Worm (Caenorhabditis elegans) whole organism, L1 larva: ENCODE measurements around the gene F29A7.4.

Source experiments
- ama-1 ChIP-seq: fragments of 150-350 bp; optimal IDR thresholded peaks from 2 replicates; lab custom pipeline; 2014
- mdl-1 ChIP-seq, 2 experiments: fragments of 150-350 bp; optimal IDR thresholded peaks; 2 replicates each; lab custom pipeline; 2014 to 2017; ENCODE audit warnings: missing biosample characterization in 2 of 2, missing genetic modification characterization in 2 of 2, inconsistent platforms in 1 of 2

ce11 chrII:2766331-2766730, 16.5 kb downstream of the F29A7.4 start, which contains the start of gene F08D12.15:
- TF ChIP-seq ama-1 (lab: Kevin White, UChicago), result no peak
- no peak for TF ChIP-seq mdl-1 (tag; optimal IDR thresholded peaks at IDR 0.05; lab: Kevin White, UChicago)
